Worm (Caenorhabditis elegans) whole organism, mixed stage, embryonic: ENCODE results near the gene hda-11.

Experiments used
- bed-3 ChIP-seq: fragments of 200-800 bp; sonication (Bioruptor generic); optimal IDR thresholded peaks from 3 replicates; lab custom pipeline; 2018; ENCODE audit warnings: mild to moderate bottlenecking, missing genetic modification characterization, moderate library complexity, missing compliant biosample characterization
- blmp-1 ChIP-seq: fragments of 150-350 bp; optimal IDR thresholded peaks from 2 replicates; lab custom pipeline; 2014; ENCODE audit warnings: missing biosample characterization, missing genetic modification characterization
- ceh-39 ChIP-seq: fragments of 150-350 bp; optimal IDR thresholded peaks from 2 replicates; lab custom pipeline; 2014; ENCODE audit warnings: missing biosample characterization, missing genetic modification characterization
- ceh-43 ChIP-seq: fragments of 200-800 bp; sonication (Bioruptor generic); optimal IDR thresholded peaks from 2 replicates; lab custom pipeline; 2018; ENCODE audit warnings: mild to moderate bottlenecking, missing genetic modification characterization, moderate library complexity, missing compliant biosample characterization
- ceh-83 ChIP-seq: fragments of 200-800 bp; sonication (Bioruptor generic); optimal IDR thresholded peaks from 2 replicates; lab custom pipeline; 2018; ENCODE audit warnings: mild to moderate bottlenecking, missing genetic modification characterization, missing compliant biosample characterization
- ces-1 ChIP-seq: fragments of 150-350 bp; optimal IDR thresholded peaks from 2 replicates; lab custom pipeline; 2014; ENCODE audit warnings: missing biosample characterization, missing genetic modification reagents, missing genetic modification characterization
- drap-1 ChIP-seq: fragments of 200-800 bp; sonication (Bioruptor generic); optimal IDR thresholded peaks from 3 replicates; lab custom pipeline; 2018; ENCODE audit warnings: mild to moderate bottlenecking, missing genetic modification characterization, missing compliant biosample characterization
- elt-1 ChIP-seq: sonication (generic microtip); optimal IDR thresholded peaks from 2 replicates; lab custom pipeline; 2017; ENCODE audit warnings: missing genetic modification characterization, mild to moderate bottlenecking, missing compliant biosample characterization, antibody characterized with exemption, moderate library complexity, borderline replicate concordance; ENCODE audit not compliant: insufficient read depth
- elt-3 ChIP-seq: fragments of 150-350 bp; optimal IDR thresholded peaks from 2 replicates; lab custom pipeline; 2014; ENCODE audit warnings: missing biosample characterization, missing genetic modification characterization
- flh-1 ChIP-seq: fragments of 200-800 bp; sonication (Bioruptor generic); optimal IDR thresholded peaks from 2 replicates; lab custom pipeline; 2018; ENCODE audit warnings: mild to moderate bottlenecking, missing genetic modification characterization, moderate library complexity, missing compliant biosample characterization
- ham-2 ChIP-seq: fragments of 200-800 bp; sonication (Bioruptor generic); optimal IDR thresholded peaks from 2 replicates; lab custom pipeline; 2018; ENCODE audit warnings: mild to moderate bottlenecking, missing genetic modification characterization, missing compliant biosample characterization
- lin-13 ChIP-seq: fragments of 150-350 bp; optimal IDR thresholded peaks from 2 replicates; lab custom pipeline; 2014; ENCODE audit warnings: missing biosample characterization, missing genetic modification characterization
- lin-32 ChIP-seq: fragments of 200-800 bp; sonication (Bioruptor generic); optimal IDR thresholded peaks from 2 replicates; lab custom pipeline; 2018; ENCODE audit warnings: mild to moderate bottlenecking, missing genetic modification characterization, missing compliant biosample characterization
- lsy-2 ChIP-seq: fragments of 150-350 bp; optimal IDR thresholded peaks from 2 replicates; lab custom pipeline; 2014; ENCODE audit warnings: missing biosample characterization, missing genetic modification characterization
- mab-5 ChIP-seq: fragments of 150-350 bp; optimal IDR thresholded peaks from 2 replicates; lab custom pipeline; 2014; ENCODE audit warnings: missing biosample characterization, missing genetic modification characterization
- mep-1 ChIP-seq: fragments of 150-350 bp; optimal IDR thresholded peaks from 2 replicates; lab custom pipeline; 2017; ENCODE audit warnings: missing biosample characterization, missing genetic modification reagents, missing genetic modification characterization, inconsistent platforms
- mls-2 ChIP-seq: sonication (generic microtip); optimal IDR thresholded peaks from 2 replicates; lab custom pipeline; 2016; ENCODE audit warnings: mild to moderate bottlenecking, missing genetic modification characterization, moderate library complexity, missing compliant biosample characterization
- nhr-12 ChIP-seq: fragments of 150-350 bp; optimal IDR thresholded peaks from 2 replicates; lab custom pipeline; 2014; ENCODE audit warnings: missing biosample characterization, missing genetic modification characterization
- nhr-2 ChIP-seq: fragments of 150-350 bp; optimal IDR thresholded peaks from 2 replicates; lab custom pipeline; 2014; ENCODE audit warnings: missing biosample characterization, missing genetic modification characterization
- nhr-237 ChIP-seq: fragments of 150-350 bp; optimal IDR thresholded peaks from 2 replicates; lab custom pipeline; 2014; ENCODE audit warnings: missing biosample characterization, missing genetic modification characterization
- nhr-28 ChIP-seq: fragments of 150-350 bp; optimal IDR thresholded peaks from 2 replicates; lab custom pipeline; 2014; ENCODE audit warnings: missing biosample characterization, missing genetic modification characterization
- nhr-76 ChIP-seq: sonication (generic microtip); optimal IDR thresholded peaks from 2 replicates; lab custom pipeline; 2017; ENCODE audit warnings: missing biosample characterization, missing genetic modification characterization
- pha-4 ChIP-seq: fragments of 150-350 bp; optimal IDR thresholded peaks from 2 replicates; lab custom pipeline; 2018; ENCODE audit warnings: missing biosample characterization, missing genetic modification reagents, missing genetic modification characterization
- snpc-4 ChIP-seq: fragments of 150-350 bp; optimal IDR thresholded peaks from 2 replicates; lab custom pipeline; 2014; ENCODE audit warnings: missing biosample characterization, missing genetic modification characterization
- sptf-1 ChIP-seq: sonication (generic microtip); optimal IDR thresholded peaks from 2 replicates; lab custom pipeline; 2017; ENCODE audit warnings: mild to moderate bottlenecking, missing genetic modification characterization, moderate library complexity, missing compliant biosample characterization
- tbx-8 ChIP-seq: fragments of 200-800 bp; sonication (Bioruptor generic); optimal IDR thresholded peaks from 2 replicates; lab custom pipeline; 2018; ENCODE audit warnings: mild to moderate bottlenecking, missing genetic modification characterization, moderate library complexity, missing compliant biosample characterization
- unc-120 ChIP-seq: sonication (generic microtip); optimal IDR thresholded peaks from 2 replicates; lab custom pipeline; 2017; ENCODE audit warnings: missing genetic modification characterization, missing compliant biosample characterization; ENCODE audit not compliant: poor library complexity, severe bottlenecking
- unc-39 ChIP-seq: fragments of 150-350 bp; optimal IDR thresholded peaks from 2 replicates; lab custom pipeline; 2014; ENCODE audit warnings: missing biosample characterization, missing genetic modification characterization
- unc-62 ChIP-seq: fragments of 150-350 bp; optimal IDR thresholded peaks from 2 replicates; lab custom pipeline; 2014; ENCODE audit warnings: missing biosample characterization, missing genetic modification reagents, missing genetic modification characterization
- zip-8 ChIP-seq: fragments of 150-350 bp; optimal IDR thresholded peaks from 2 replicates; lab custom pipeline; 2014; ENCODE audit warnings: missing biosample characterization, missing genetic modification characterization
- ztf-11 ChIP-seq: fragments of 150-350 bp; optimal IDR thresholded peaks from 2 replicates; lab custom pipeline; 2014; ENCODE audit warnings: missing biosample characterization, missing genetic modification characterization

hda-11 gene

DNA sequence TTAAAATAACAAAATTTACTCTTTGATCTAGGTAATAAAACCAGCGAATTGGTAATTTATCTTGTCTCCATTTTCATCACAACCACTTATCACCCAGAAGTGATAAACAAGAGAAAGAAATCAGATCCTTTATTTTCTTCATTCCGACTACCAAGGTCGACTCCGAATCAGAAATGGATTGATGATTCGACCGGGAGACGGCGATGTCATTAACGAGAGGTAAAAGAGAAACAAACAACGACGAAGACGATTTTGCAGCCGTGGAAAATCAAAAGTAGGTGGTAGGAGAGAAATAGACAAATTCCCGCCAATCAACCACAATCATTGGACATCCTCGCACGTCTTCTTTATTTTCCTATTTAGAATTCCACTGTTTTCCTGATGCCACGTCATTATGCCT is 31.1 kb downstream of the hda-11 start:
- no peak for TF ChIP-seq elt-1 (tag; lab: Kevin White, UChicago)
- no peak for TF ChIP-seq nhr-28 (tag; lab: Kevin White, UChicago)
- TF ChIP-seq tbx-8 (GFP tag; lab: Kevin White, UChicago) = no peak
- no peak for TF ChIP-seq elt-3 (tag; lab: Kevin White, UChicago)
- no peak for TF ChIP-seq nhr-237
- TF ChIP-seq lin-32 (GFP tag; lab: Kevin White, UChicago) = no peak
- TF ChIP-seq ceh-39 (tag; lab: Kevin White, UChicago) = no peak
- TF ChIP-seq ceh-43 (GFP tag; lab: Kevin White, UChicago) = no peak
- no peak for TF ChIP-seq sptf-1

DNA sequence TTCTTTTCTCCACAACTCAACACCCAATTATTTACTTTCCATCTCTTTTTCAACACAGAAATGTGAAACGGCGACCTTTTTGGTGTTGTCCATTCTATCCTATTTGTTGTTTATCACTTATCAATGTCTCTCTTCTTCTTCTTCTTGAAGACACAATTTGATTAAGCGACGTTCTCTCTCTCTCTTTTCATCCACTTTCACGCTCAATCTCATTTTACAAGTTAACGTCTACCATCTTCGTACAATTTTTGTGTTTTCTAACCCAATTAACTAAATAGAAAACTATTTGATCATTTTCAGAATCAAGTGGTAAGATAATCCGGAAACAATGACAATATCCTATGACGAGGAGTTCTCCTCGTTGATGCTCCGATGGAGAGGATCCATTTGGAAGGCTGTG is 31.7 kb downstream of the hda-11 start, which contains the start of gene best-14:
TSS of gene best-14 (plus strand) at position 301 of the 400 bp plus-strand sequence.
- no peak for TF ChIP-seq ces-1 (GFP tag; lab: Kevin White, UChicago)
- TF ChIP-seq lsy-2 (tag; lab: Kevin White, UChicago) = no peak
- no peak for TF ChIP-seq drap-1
- TF ChIP-seq elt-1 (tag; lab: Kevin White, UChicago) = no peak
- TF ChIP-seq pha-4 (tag; lab: Kevin White, UChicago) = no peak
- no peak for TF ChIP-seq blmp-1 (tag; lab: Kevin White, UChicago)
- no peak for TF ChIP-seq unc-39 (tag; lab: Kevin White, UChicago)
- no peak for TF ChIP-seq nhr-76 (tag; lab: Kevin White, UChicago)
- no peak for TF ChIP-seq lin-13
- no peak for TF ChIP-seq ceh-43 (GFP tag; lab: Kevin White, UChicago)

DNA sequence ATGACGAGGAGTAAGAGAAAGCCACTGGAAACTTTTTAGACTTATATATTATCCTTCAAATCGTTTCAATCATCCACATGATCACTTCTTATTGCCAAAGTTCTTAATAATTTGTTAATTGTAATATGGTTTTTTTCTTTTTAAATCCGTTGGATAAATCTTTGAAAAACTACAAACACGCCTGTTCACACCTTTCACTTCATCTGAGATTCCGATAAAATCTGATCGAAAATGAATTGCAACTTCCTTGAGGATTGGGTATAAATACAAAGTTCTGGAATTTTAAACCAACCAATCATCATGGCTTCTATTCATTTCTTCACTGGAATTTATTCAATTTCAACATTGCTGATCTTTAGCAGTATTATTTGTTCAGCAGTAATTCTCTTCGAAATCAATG is 34.6 kb downstream of the hda-11 start, which contains the start of gene col-152:
TSS of gene col-152 (plus strand) at position 301 of the 400 bp plus-strand sequence.
- no peak for TF ChIP-seq ham-2 (GFP tag; lab: Kevin White, UChicago)
- no peak for TF ChIP-seq nhr-2 (tag; lab: Kevin White, UChicago)
- no peak for TF ChIP-seq lin-32 (GFP tag; lab: Kevin White, UChicago)
- TF ChIP-seq nhr-76 (tag; lab: Kevin White, UChicago) = no peak
- no peak for TF ChIP-seq mep-1 (tag; lab: Kevin White, UChicago)
- no peak for TF ChIP-seq mls-2 (tag; lab: Kevin White, UChicago)
- no peak for TF ChIP-seq nhr-12 (tag; lab: Kevin White, UChicago)
- TF ChIP-seq blmp-1 (tag; lab: Kevin White, UChicago) = no peak
- no peak for TF ChIP-seq ceh-83 (GFP tag; lab: Kevin White, UChicago)
- TF ChIP-seq lsy-2 (tag; lab: Kevin White, UChicago) = no peak
- no peak for TF ChIP-seq mab-5

DNA sequence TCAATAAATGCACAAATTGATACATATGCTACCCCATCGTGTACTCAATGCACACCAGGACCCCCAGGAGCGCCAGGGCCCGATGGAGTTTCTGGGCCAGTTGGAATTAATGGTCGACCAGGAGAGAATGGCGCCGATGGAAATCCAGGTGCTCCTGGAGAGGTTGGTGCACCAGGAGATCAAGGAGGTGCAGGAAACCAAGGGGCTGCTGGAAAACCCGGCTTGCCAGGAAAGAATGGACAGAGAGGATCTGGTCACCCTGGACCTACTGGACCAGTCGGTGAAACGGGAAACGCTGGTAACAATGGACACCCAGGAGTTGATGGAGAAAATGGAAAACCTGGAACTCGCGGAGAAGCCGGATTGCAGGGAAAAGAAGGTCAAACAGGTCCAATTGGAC is 35.6 kb downstream of the hda-11 start:
- no peak for TF ChIP-seq elt-1 (tag; lab: Kevin White, UChicago)
- no peak for TF ChIP-seq flh-1 (GFP tag; lab: Kevin White, UChicago)
- TF ChIP-seq zip-8 = no peak
- TF ChIP-seq nhr-237 = no peak
- no peak for TF ChIP-seq nhr-12 (tag; lab: Kevin White, UChicago)
- no peak for TF ChIP-seq ces-1 (GFP tag; lab: Kevin White, UChicago)
- TF ChIP-seq unc-62 (GFP tag; lab: Kevin White, UChicago) = no peak
- no peak for TF ChIP-seq snpc-4
- TF ChIP-seq drap-1 = no peak
- no peak for TF ChIP-seq lin-32 (GFP tag; lab: Kevin White, UChicago)
- TF ChIP-seq bed-3 (GFP tag; lab: Kevin White, UChicago) = no peak
- no peak for TF ChIP-seq unc-39 (tag; lab: Kevin White, UChicago)
- no peak for TF ChIP-seq nhr-76 (tag; lab: Kevin White, UChicago)
- no peak for TF ChIP-seq pha-4 (tag; lab: Kevin White, UChicago)
- TF ChIP-seq mls-2 (tag; lab: Kevin White, UChicago) = no peak
- no peak for TF ChIP-seq tbx-8 (GFP tag; lab: Kevin White, UChicago)

DNA sequence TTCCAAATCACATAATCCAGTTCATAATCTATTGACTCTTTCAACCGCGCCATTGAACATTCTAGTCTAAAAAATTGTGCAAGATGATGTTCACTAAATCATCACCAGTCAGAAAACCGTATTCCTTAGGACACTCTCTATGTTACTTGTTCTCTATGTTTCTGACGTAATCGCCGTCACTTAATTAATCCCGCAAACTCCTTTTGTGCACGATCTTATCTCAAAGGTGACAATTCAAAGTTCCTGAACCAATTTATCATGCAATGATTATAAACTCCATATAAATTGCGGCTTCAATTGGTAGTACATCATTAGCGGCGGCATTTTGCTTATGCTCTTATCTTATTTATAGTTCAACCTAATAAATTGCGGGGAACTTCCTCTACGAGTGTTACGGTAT is 36.8 kb downstream of the hda-11 start:
- TF ChIP-seq ceh-83 (GFP tag; lab: Kevin White, UChicago) (no peak), mab-5 (no peak), tbx-8 (GFP tag; lab: Kevin White, UChicago) (no peak), bed-3 (GFP tag; lab: Kevin White, UChicago) (no peak), ceh-39 (tag; lab: Kevin White, UChicago) (no peak), ztf-11 (tag; lab: Kevin White, UChicago) (no peak), ces-1 (GFP tag; lab: Kevin White, UChicago) (no peak), elt-1 (tag; lab: Kevin White, UChicago) (no peak), nhr-2 (tag; lab: Kevin White, UChicago) (no peak), nhr-237 (no peak), pha-4 (tag; lab: Kevin White, UChicago) (no peak), unc-120 (tag; lab: Kevin White, UChicago) (no peak), mep-1 (tag; lab: Kevin White, UChicago) (no peak), lin-13 (no peak), unc-39 (tag; lab: Kevin White, UChicago) (no peak)
- TF ChIP-seq, all 35 proteins: peak for 0
